Worm (Caenorhabditis elegans): ENCODE data around the gene kcc-3.
A peak's percentile ranks its signal among the peaks of the same experiment; 100 is the strongest.

DNA sequence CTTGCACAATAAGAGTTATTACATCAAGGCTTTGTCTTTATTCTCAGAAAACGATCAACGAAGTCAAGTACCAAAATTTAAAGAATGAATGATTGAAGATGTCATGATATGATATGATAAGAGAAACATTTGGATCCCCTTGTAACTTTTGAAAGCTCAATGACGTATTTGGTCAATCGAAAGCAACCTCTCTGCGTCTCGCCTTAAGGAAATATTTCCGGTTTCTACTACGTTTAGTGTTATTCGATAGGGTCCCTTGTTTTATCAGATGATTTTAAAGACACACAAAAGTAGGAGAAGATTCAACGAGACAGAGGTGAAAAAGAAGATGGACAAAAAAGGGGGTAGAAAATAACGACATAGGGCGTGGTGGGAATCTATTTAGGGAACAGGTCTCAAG is 20.8 kb downstream of the kcc-3 start:
- no peak for TF ChIP-seq ama-1 (optimal IDR thresholded peaks at IDR 0.05)
- peak; percentile 14 for TF ChIP-seq snu-23 (GFP tag; optimal IDR thresholded peaks at IDR 0.05)
- no peak for TF ChIP-seq snpc-4 (tag; optimal IDR thresholded peaks at IDR 0.05)
- TF ChIP-seq nhr-237 (tag; optimal IDR thresholded peaks at IDR 0.05): no peak
- no peak for TF ChIP-seq nhr-12 (tag; optimal IDR thresholded peaks at IDR 0.05)
- TF ChIP-seq ztf-11 (tag; optimal IDR thresholded peaks at IDR 0.05): no peak
- no peak for TF ChIP-seq lin-13 (GFP tag; optimal IDR thresholded peaks at IDR 0.05)
- no peak for TF ChIP-seq unc-62 (GFP tag; optimal IDR thresholded peaks at IDR 0.05)
- no peak for TF ChIP-seq nhr-77 (tag; optimal IDR thresholded peaks at IDR 0.05)
- peak; percentile 37 for TF ChIP-seq tbx-2 (tag; optimal IDR thresholded peaks at IDR 0.05)
- TF ChIP-seq nhr-85 (tag): peak; percentile 91
- TF ChIP-seq ces-1 (GFP tag; optimal IDR thresholded peaks at IDR 0.05): no peak

All from whole organism, L1 larva.